Worm (Caenorhabditis elegans) whole organism, midembryonic: Measurements from ENCODE around the gene math-38.

Experiments
- cog-1 ChIP-seq: sonication (generic microtip); optimal IDR thresholded peaks from 2 replicates; lab custom pipeline; 2016; ENCODE audit warnings: missing genetic modification characterization, missing compliant biosample characterization
- flt-1 ChIP-seq: fragments of 200-800 bp; sonication (Bioruptor generic); IDR thresholded peaks from 2 replicates; pipeline ENCODE4 v1.3.6; 2022; ENCODE audit warnings: missing genetic modification characterization, missing compliant biosample characterization
- med-1 ChIP-seq: sonication (generic microtip); optimal IDR thresholded peaks from 2 replicates; lab custom pipeline; 2017; ENCODE audit warnings: missing genetic modification characterization, mild to moderate bottlenecking, missing compliant biosample characterization, antibody characterized with exemption, missing genetic modification reagents; ENCODE audit not compliant: insufficient read depth
- ref-1 ChIP-seq: fragments of 200-800 bp; sonication (Bioruptor generic); conservative IDR thresholded peaks from 2 replicates; pipeline ENCODE4 v1.3.6; 2022; ENCODE audit warnings: missing genetic modification reagents, missing genetic modification characterization, missing compliant biosample characterization
- ztf-23 ChIP-seq: fragments of 200-800 bp; sonication (Bioruptor generic); IDR thresholded peaks from 2 replicates; pipeline ENCODE4 v1.3.6; 2022; ENCODE audit warnings: missing genetic modification reagents, missing genetic modification characterization, missing compliant biosample characterization
- ztf-29 ChIP-seq: fragments of 200-800 bp; sonication (Bioruptor generic); IDR thresholded peaks from 2 replicates; pipeline ENCODE4 v1.3.6; 2022; ENCODE audit warnings: missing genetic modification reagents, missing genetic modification characterization, missing compliant biosample characterization

- TF ChIP-seq flt-1 (GFP tag; lab: Robert Waterston, UW): no peak
- TF ChIP-seq cog-1 (tag; lab: Kevin White, UChicago): no peak
- TF ChIP-seq ztf-29 (GFP tag; lab: Robert Waterston, UW): no peak
- no peak for TF ChIP-seq med-1
- no peak for TF ChIP-seq ztf-23 (GFP tag; lab: Robert Waterston, UW)
- TF ChIP-seq ref-1 (GFP tag; lab: Robert Waterston, UW): no peak
Measured at ce11 chrII:1616382-1616781, 36.6 kb upstream of the math-38 start, which contains the start of gene fbxa-165.
